Worm (Caenorhabditis elegans) whole organism, late embryonic: Measurements from ENCODE around the gene gpb-1.

ENCODE experiments used
- F13H6.1 ChIP-seq: sonication (generic microtip); optimal IDR thresholded peaks from 2 replicates; lab custom pipeline; 2016; ENCODE audit warnings: missing genetic modification characterization, missing compliant biosample characterization
- K09A11.1 ChIP-seq: sonication (generic microtip); optimal IDR thresholded peaks from 2 replicates; lab custom pipeline; 2017; ENCODE audit warnings: antibody characterized with exemption, mild to moderate bottlenecking, missing genetic modification characterization, missing compliant biosample characterization; ENCODE audit not compliant: insufficient read depth
- dmd-4 ChIP-seq: sonication (generic microtip); optimal IDR thresholded peaks from 2 replicates; lab custom pipeline; 2016; ENCODE audit warnings: borderline replicate concordance, missing genetic modification characterization, missing compliant biosample characterization
- hlh-30 ChIP-seq: sonication (generic microtip); optimal IDR thresholded peaks from 2 replicates; lab custom pipeline; 2017; ENCODE audit warnings: antibody characterized with exemption, missing genetic modification characterization, missing compliant biosample characterization; ENCODE audit not compliant: insufficient read depth
- lin-11 ChIP-seq: fragments of 200-800 bp; sonication (Bioruptor generic); optimal IDR thresholded peaks from 2 replicates; lab custom pipeline; 2018; ENCODE audit warnings: mild to moderate bottlenecking, missing genetic modification characterization, missing compliant biosample characterization
- nhr-11 ChIP-seq: fragments of 150-350 bp; optimal IDR thresholded peaks from 2 replicates; lab custom pipeline; 2014; ENCODE audit warnings: missing biosample characterization, missing genetic modification characterization
- pha-4 ChIP-seq: fragments of 150-350 bp; optimal IDR thresholded peaks from 2 replicates; lab custom pipeline; 2018; ENCODE audit warnings: missing biosample characterization, missing genetic modification reagents, missing genetic modification characterization
- pqm-1 ChIP-seq: sonication (generic microtip); optimal IDR thresholded peaks from 2 replicates; lab custom pipeline; 2016; ENCODE audit warnings: missing genetic modification characterization, missing compliant biosample characterization
- ttx-3 ChIP-seq: sonication (generic microtip); optimal IDR thresholded peaks from 2 replicates; lab custom pipeline; 2016; ENCODE audit warnings: missing genetic modification reagents, missing genetic modification characterization, missing compliant biosample characterization
- unc-55 ChIP-seq: sonication (generic microtip); optimal IDR thresholded peaks from 2 replicates; lab custom pipeline; 2017; ENCODE audit warnings: missing biosample characterization, missing genetic modification reagents, missing genetic modification characterization
- ztf-16 ChIP-seq: sonication (generic microtip); optimal IDR thresholded peaks from 2 replicates; lab custom pipeline; 2017; ENCODE audit warnings: missing genetic modification characterization, missing compliant biosample characterization

ce11 chrII:11722164-11722563 lies 26.2 kb downstream of the gpb-1 start:
- TF ChIP-seq F13H6.1 (tag; lab: Kevin White, UChicago) (no peak), unc-55 (GFP tag; lab: Kevin White, UChicago) (no peak), ttx-3 (tag; lab: Kevin White, UChicago) (no peak), pha-4 (tag; lab: Kevin White, UChicago) (no peak), K09A11.1 (tag; lab: Kevin White, UChicago) (no peak), lin-11 (no peak), ztf-16 (no peak), dmd-4 (no peak), hlh-30 (no peak), nhr-11 (tag; lab: Kevin White, UChicago) (no peak), pqm-1 (tag; lab: Kevin White, UChicago) (no peak)
